Fruit fly (Drosophila melanogaster): ENCODE results near the gene RpL35.

DNA sequence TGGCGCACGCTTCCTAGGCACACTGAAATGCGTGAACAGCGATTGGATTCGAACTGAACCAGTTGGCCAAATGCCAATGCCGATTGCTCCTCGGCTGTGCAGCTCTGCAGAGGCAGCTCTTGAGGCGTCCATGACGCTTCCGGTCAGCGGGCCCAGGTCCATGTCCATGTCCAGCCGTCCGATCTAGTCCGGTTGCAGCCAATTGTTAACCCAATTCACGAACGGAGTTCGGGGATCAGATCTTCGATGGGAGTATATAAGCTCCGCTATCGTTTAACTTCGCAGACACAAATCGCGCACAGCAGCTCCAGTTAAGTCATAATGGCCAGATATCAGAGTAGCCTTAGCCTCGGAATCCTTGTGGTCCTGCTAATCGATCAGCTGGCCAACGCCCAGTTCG is 10.7 kb downstream of the RpL35 start, which contains the start of gene CG42449:
- TF ChIP-seq psq (optimal IDR thresholded peaks at IDR 0.05), result no peak
- TF ChIP-seq pan (optimal IDR thresholded peaks at IDR 0.05), result no peak
- TF ChIP-seq CG8478 (optimal IDR thresholded peaks at IDR 0.05), result no peak
- TF ChIP-seq usp (GFP tag; optimal IDR thresholded peaks at IDR 0.05), result no peak
- no peak for TF ChIP-seq EcR (GFP tag; optimal IDR thresholded peaks at IDR 0.05)
